Fruit fly (Drosophila melanogaster): ENCODE data around the gene CG31709.

CG31709 gene

dm6 chr2L:9579538-9579937 is at the start of gene CG31709:
Gene CG31709 (minus strand): TSS chr2L:9579638.
- TF ChIP-seq h (optimal IDR thresholded peaks at IDR 0.05): no peak
- TF ChIP-seq Myc (optimal IDR thresholded peaks at IDR 0.05): no peak
- TF ChIP-seq psq (optimal IDR thresholded peaks at IDR 0.05): no peak
- TF ChIP-seq Sin3A (optimal IDR thresholded peaks at IDR 0.05): no peak
- TF ChIP-seq ttk (optimal IDR thresholded peaks at IDR 0.05): no peak
- TF ChIP-seq insv (optimal IDR thresholded peaks at IDR 0.05): no peak

- TF ChIP-seq Sin3A (optimal IDR thresholded peaks at IDR 0.05) (no peak), ttk (optimal IDR thresholded peaks at IDR 0.05) (no peak), psq (optimal IDR thresholded peaks at IDR 0.05) (no peak), Myc (optimal IDR thresholded peaks at IDR 0.05) (no peak), insv (optimal IDR thresholded peaks at IDR 0.05) (no peak), h (optimal IDR thresholded peaks at IDR 0.05) (no peak)
Measured at dm6 chr2L:9625185-9625584, 45.7 kb upstream of the CG31709 start, which contains the start of gene CG31882. Gene CG31882 (minus strand): TSS chr2L:9625285.

- TF ChIP-seq insv (optimal IDR thresholded peaks at IDR 0.05): no peak
Measured at dm6 chr2L:9619925-9620324, 40.5 kb upstream of the CG31709 start.

dm6 chr2L:9618871-9619270 is 39.4 kb upstream of the CG31709 start:
- TF ChIP-seq Sin3A (optimal IDR thresholded peaks at IDR 0.05) (no peak), insv (optimal IDR thresholded peaks at IDR 0.05) (no peak), psq (optimal IDR thresholded peaks at IDR 0.05) (no peak), h (optimal IDR thresholded peaks at IDR 0.05) (no peak), ttk (optimal IDR thresholded peaks at IDR 0.05) (no peak), Myc (optimal IDR thresholded peaks at IDR 0.05) (no peak)

dm6 chr2L:9617908-9618307 is 38.5 kb upstream of the CG31709 start:
- TF ChIP-seq Sin3A (optimal IDR thresholded peaks at IDR 0.05): no peak
- no peak for TF ChIP-seq h (optimal IDR thresholded peaks at IDR 0.05)

- TF ChIP-seq insv (optimal IDR thresholded peaks at IDR 0.05) (no peak), h (optimal IDR thresholded peaks at IDR 0.05) (no peak), Sin3A (optimal IDR thresholded peaks at IDR 0.05) (no peak), Myc (optimal IDR thresholded peaks at IDR 0.05) (no peak), psq (optimal IDR thresholded peaks at IDR 0.05) (no peak), ttk (optimal IDR thresholded peaks at IDR 0.05) (no peak)
Measured at dm6 chr2L:9616654-9617053, 37.2 kb upstream of the CG31709 start.

dm6 chr2L:9615983-9616519 is 36.6 kb upstream of the CG31709 start, which contains the start of gene GlcAT-S:
Gene GlcAT-S (plus strand): TSS chr2L:9616469.
- TF ChIP-seq psq (optimal IDR thresholded peaks at IDR 0.05) (no peak), insv (optimal IDR thresholded peaks at IDR 0.05) (no peak), ttk (optimal IDR thresholded peaks at IDR 0.05) (no peak), Myc (optimal IDR thresholded peaks at IDR 0.05) (no peak), Sin3A (optimal IDR thresholded peaks at IDR 0.05) (no peak), h (optimal IDR thresholded peaks at IDR 0.05) (no peak)

dm6 chr2L:9615561-9615960 is 36.1 kb upstream of the CG31709 start:
- TF ChIP-seq h (optimal IDR thresholded peaks at IDR 0.05) (no peak), Sin3A (optimal IDR thresholded peaks at IDR 0.05) (no peak), ttk (optimal IDR thresholded peaks at IDR 0.05) (no peak), Myc (optimal IDR thresholded peaks at IDR 0.05) (no peak), psq (optimal IDR thresholded peaks at IDR 0.05) (no peak), insv (optimal IDR thresholded peaks at IDR 0.05) (no peak)

dm6 chr2L:9614674-9615258 is 35.3 kb upstream of the CG31709 start:
- no peak for TF ChIP-seq ttk (optimal IDR thresholded peaks at IDR 0.05)

- TF ChIP-seq insv (optimal IDR thresholded peaks at IDR 0.05) (no peak), h (optimal IDR thresholded peaks at IDR 0.05) (no peak), Sin3A (optimal IDR thresholded peaks at IDR 0.05) (no peak), psq (optimal IDR thresholded peaks at IDR 0.05) (no peak), Myc (optimal IDR thresholded peaks at IDR 0.05) (no peak), ttk (optimal IDR thresholded peaks at IDR 0.05) (no peak)
Measured at dm6 chr2L:9613922-9614321, 34.5 kb upstream of the CG31709 start.

- TF ChIP-seq Myc (optimal IDR thresholded peaks at IDR 0.05) (no peak), h (optimal IDR thresholded peaks at IDR 0.05) (no peak), ttk (optimal IDR thresholded peaks at IDR 0.05) (no peak), psq (optimal IDR thresholded peaks at IDR 0.05) (no peak), Sin3A (optimal IDR thresholded peaks at IDR 0.05) (no peak), insv (optimal IDR thresholded peaks at IDR 0.05) (no peak)
Measured at dm6 chr2L:9613006-9613690, 33.7 kb upstream of the CG31709 start, which contains the start of gene Trx2. Gene Trx2 (plus strand): TSS chr2L:9613166.

- TF ChIP-seq Sin3A (optimal IDR thresholded peaks at IDR 0.05) (no peak), ttk (optimal IDR thresholded peaks at IDR 0.05) (no peak)
Measured at dm6 chr2L:9612654-9613005, 33.2 kb upstream of the CG31709 start.

dm6 chr2L:9609337-9609856 is 30.0 kb upstream of the CG31709 start:
- no peak for TF ChIP-seq psq (optimal IDR thresholded peaks at IDR 0.05)
- no peak for TF ChIP-seq ttk (optimal IDR thresholded peaks at IDR 0.05)
- no peak for TF ChIP-seq h (optimal IDR thresholded peaks at IDR 0.05)
- TF ChIP-seq Myc (optimal IDR thresholded peaks at IDR 0.05): no peak
- no peak for TF ChIP-seq Sin3A (optimal IDR thresholded peaks at IDR 0.05)
- no peak for TF ChIP-seq insv (optimal IDR thresholded peaks at IDR 0.05)

Data from Kc167 (cell line).